Worm (Caenorhabditis elegans) whole organism, young adult: ENCODE measurements around the gene F38B7.17.

Experiments
- D2030.7 ChIP-seq: fragments of 200-800 bp; sonication (Bioruptor generic); IDR thresholded peaks from 2 replicates; pipeline ENCODE4 v1.3.6; 2022; ENCODE audit warnings: missing genetic modification reagents, missing genetic modification characterization, missing compliant biosample characterization
- Y67H2A.10 ChIP-seq: fragments of 200-800 bp; sonication (Bioruptor generic); conservative IDR thresholded peaks from 2 replicates; pipeline ENCODE4 v1.3.6; 2022; ENCODE audit warnings: missing genetic modification reagents, missing genetic modification characterization, missing compliant biosample characterization
- aptf-3 ChIP-seq: fragments of 200-800 bp; sonication (Bioruptor generic); IDR thresholded peaks from 2 replicates; pipeline ENCODE4 v1.3.6; 2022; ENCODE audit warnings: missing genetic modification characterization, missing compliant biosample characterization
- ccch-3 ChIP-seq: fragments of 200-800 bp; sonication (Bioruptor generic); optimal IDR thresholded peaks from 2 replicates; lab custom pipeline; 2018; ENCODE audit warnings: mild to moderate bottlenecking, missing genetic modification characterization, missing compliant biosample characterization
- lin-35 ChIP-seq, 3 experiments: fragments of 150-350 bp in 2 of 3; sonication (generic microtip) in 1 of 3; optimal IDR thresholded peaks; 2 replicates each; lab custom pipeline; 2014 to 2018; ENCODE audit warnings: missing biosample characterization in 3 of 3, missing genetic modification characterization in 3 of 3, missing genetic modification reagents in 3 of 3
- lsy-27 ChIP-seq: sonication (generic microtip); optimal IDR thresholded peaks from 2 replicates; lab custom pipeline; 2017; ENCODE audit warnings: missing genetic modification characterization, mild to moderate bottlenecking, missing compliant biosample characterization, antibody characterized with exemption, missing genotype, borderline replicate concordance; ENCODE audit not compliant: insufficient read depth

DNA sequence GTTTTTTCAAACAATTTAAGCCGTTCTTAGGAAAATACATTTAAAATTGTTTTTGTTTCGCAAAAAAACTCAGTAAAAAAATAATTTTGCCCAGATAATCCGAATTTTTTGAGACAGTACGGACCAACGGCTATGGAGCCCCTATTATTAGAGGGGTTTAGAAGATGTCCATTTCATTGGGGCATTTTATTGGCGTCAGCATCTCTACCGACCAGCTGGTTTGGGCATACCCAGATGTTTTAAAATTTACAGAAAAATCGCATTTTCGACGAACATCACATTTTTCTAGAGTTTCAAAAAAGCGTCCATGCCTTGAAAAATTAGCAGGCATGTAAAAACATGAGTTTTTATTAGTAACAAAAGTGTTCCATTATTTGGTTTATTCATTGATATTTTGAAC, 7.5 kb downstream of the F38B7.17 start:
- no peak for TF ChIP-seq lin-35 (GFP tag; optimal IDR thresholded peaks at IDR 0.05; lab: Kevin White, UChicago)
- no peak for TF ChIP-seq aptf-3 (GFP tag; lab: Robert Waterston, UW)
- TF ChIP-seq lsy-27 (tag; lab: Kevin White, UChicago): no peak
- TF ChIP-seq ccch-3 (GFP tag; lab: Kevin White, UChicago): no peak
- no peak for TF ChIP-seq D2030.7 (GFP tag; lab: Robert Waterston, UW)
- no peak for TF ChIP-seq Y67H2A.10 (GFP tag; lab: Robert Waterston, UW)
